Fruit fly (Drosophila melanogaster) whole organism, embryonic: ENCODE measurements around the gene Ugt37D1.

ENCODE experiments used
- Asciz ChIP-seq: fragments of 200-800 bp; sonication (Bioruptor generic); optimal IDR thresholded peaks from 2 replicates; lab custom pipeline; 2017; ENCODE audit warnings: missing biosample characterization, mild to moderate bottlenecking, missing genetic modification characterization, missing genetic modification reagents
- B-H1 ChIP-seq: fragments of 200-800 bp; sonication (Bioruptor generic); IDR thresholded peaks from 3 replicates; pipeline ENCODE4 v1.3.6; 2022; ENCODE audit warnings: missing biosample characterization, missing genetic modification characterization
- CG10147 ChIP-seq: fragments of 200-800 bp; sonication (Bioruptor generic); optimal IDR thresholded peaks from 2 replicates; lab custom pipeline; 2019; ENCODE audit warnings: missing biosample characterization, mild to moderate bottlenecking, missing genetic modification characterization, moderate library complexity
- CG10959 ChIP-seq: fragments of 200-800 bp; sonication (Bioruptor generic); IDR thresholded peaks from 2 replicates; pipeline ENCODE4 v1.3.6; 2022; ENCODE audit warnings: missing biosample characterization, missing genetic modification characterization
- CG13123 ChIP-seq: fragments of 200-800 bp; sonication (Bioruptor generic); optimal IDR thresholded peaks from 2 replicates; lab custom pipeline; 2016; ENCODE audit warnings: missing biosample characterization, missing genetic modification characterization
- CG13296 ChIP-seq: fragments of 200-800 bp; sonication (Bioruptor generic); optimal IDR thresholded peaks from 3 replicates; lab custom pipeline; 2018; ENCODE audit warnings: missing biosample characterization, mild to moderate bottlenecking, missing genetic modification characterization
- CG14965 ChIP-seq: fragments of 200-800 bp; sonication (Bioruptor generic); optimal IDR thresholded peaks from 2 replicates; lab custom pipeline; 2016; ENCODE audit warnings: missing biosample characterization, missing genetic modification characterization, borderline replicate concordance
- CG15269 ChIP-seq: fragments of 200-800 bp; sonication (Bioruptor generic); optimal IDR thresholded peaks from 2 replicates; lab custom pipeline; 2018; ENCODE audit warnings: missing biosample characterization, mild to moderate bottlenecking, missing genetic modification characterization, moderate library complexity
- CG16813 ChIP-seq: fragments of 200-800 bp; sonication (Bioruptor generic); IDR thresholded peaks from 3 replicates; pipeline ENCODE4 v1.3.6; 2022; ENCODE audit warnings: missing biosample characterization, missing genetic modification characterization; ENCODE audit not compliant: partially characterized antibody
- CG2116 ChIP-seq: fragments of 200-800 bp; sonication (Bioruptor generic); optimal IDR thresholded peaks from 3 replicates; lab custom pipeline; 2018; ENCODE audit warnings: missing biosample characterization, mild to moderate bottlenecking, missing genetic modification characterization
- CG30020 ChIP-seq: fragments of 200-800 bp; optimal IDR thresholded peaks from 2 replicates; lab custom pipeline; 2019; ENCODE audit warnings: missing biosample characterization, mild to moderate bottlenecking, missing genetic modification characterization, moderate library complexity
- CG32532 ChIP-seq: fragments of 200-800 bp; sonication (Bioruptor generic); IDR thresholded peaks from 2 replicates; pipeline ENCODE4 v1.3.6; 2022; ENCODE audit warnings: missing biosample characterization, missing genetic modification characterization
- CG3838 ChIP-seq: fragments of 200-800 bp; sonication (Bioruptor generic); optimal IDR thresholded peaks from 3 replicates; lab custom pipeline; 2016; ENCODE audit warnings: missing biosample characterization, missing genetic modification characterization
- CG4854 ChIP-seq: fragments of 200-800 bp; sonication (Bioruptor generic); optimal IDR thresholded peaks from 2 replicates; lab custom pipeline; 2016; ENCODE audit warnings: missing biosample characterization, missing genetic modification characterization, inconsistent platforms
- CG8359 ChIP-seq: fragments of 200-800 bp; sonication (Bioruptor generic); optimal IDR thresholded peaks from 2 replicates; lab custom pipeline; 2017; ENCODE audit warnings: missing biosample characterization, mild to moderate bottlenecking, missing genetic modification characterization, borderline replicate concordance
- CG9727 ChIP-seq: fragments of 200-800 bp; sonication (Bioruptor generic); optimal IDR thresholded peaks from 3 replicates; lab custom pipeline; 2017; ENCODE audit warnings: missing biosample characterization, mild to moderate bottlenecking, missing genetic modification characterization
- Dbx ChIP-seq: fragments of 200-800 bp; sonication (Bioruptor generic); IDR thresholded peaks from 3 replicates; pipeline ENCODE4 v1.3.6; 2022; ENCODE audit warnings: missing biosample characterization, missing genetic modification characterization
- Dip3 ChIP-seq: fragments of 200-800 bp; sonication (Bioruptor generic); optimal IDR thresholded peaks from 3 replicates; lab custom pipeline; 2016; ENCODE audit warnings: missing biosample characterization, missing genetic modification characterization
- Fer3 ChIP-seq: fragments of 200-800 bp; sonication (Bioruptor generic); optimal IDR thresholded peaks from 2 replicates; lab custom pipeline; 2018; ENCODE audit warnings: missing biosample characterization, mild to moderate bottlenecking, missing genetic modification characterization, moderate library complexity
- HLH4C ChIP-seq: fragments of 200-800 bp; sonication (Bioruptor generic); IDR thresholded peaks from 3 replicates; pipeline ENCODE4 v1.3.6; 2022; ENCODE audit warnings: missing biosample characterization, missing genetic modification characterization; ENCODE audit not compliant: partially characterized antibody
- Hmr ChIP-seq: fragments of 200-800 bp; sonication (Bioruptor generic); optimal IDR thresholded peaks from 3 replicates; lab custom pipeline; 2017; ENCODE audit warnings: mild to moderate bottlenecking, missing biosample characterization, missing genetic modification reagents, missing genetic modification characterization
- Side ChIP-seq: fragments of 200-800 bp; sonication (Bioruptor generic); optimal IDR thresholded peaks from 2 replicates; lab custom pipeline; 2016; ENCODE audit warnings: missing biosample characterization, missing genetic modification characterization
- Sox100B ChIP-seq: fragments of 200-800 bp; sonication (Bioruptor generic); optimal IDR thresholded peaks from 3 replicates; lab custom pipeline; 2018; ENCODE audit warnings: missing biosample characterization, mild to moderate bottlenecking, missing genetic modification characterization
- Ssrp ChIP-seq: fragments of 200-800 bp; sonication (Bioruptor generic); optimal IDR thresholded peaks from 2 replicates; lab custom pipeline; 2018; ENCODE audit warnings: missing biosample characterization, mild to moderate bottlenecking, missing genetic modification characterization, moderate library complexity
- Tbp ChIP-seq: fragments of >200 bp; optimal IDR thresholded peaks from 2 replicates; lab custom pipeline; 2018; ENCODE audit warnings: missing biosample characterization, missing genetic modification characterization
- chinmo ChIP-seq: fragments of 200-800 bp; sonication (Bioruptor generic); IDR thresholded peaks from 4 replicates; pipeline ENCODE4 v1.3.6; 2022; ENCODE audit warnings: missing biosample characterization, missing genetic modification characterization; ENCODE audit not compliant: partially characterized antibody
- chn ChIP-seq: fragments of 200-800 bp; sonication (Bioruptor generic); optimal IDR thresholded peaks from 2 replicates; lab custom pipeline; 2016; ENCODE audit warnings: missing biosample characterization, missing genetic modification characterization
- ci ChIP-seq: fragments of 200-800 bp; sonication (Bioruptor generic); IDR thresholded peaks from 3 replicates; pipeline ENCODE4 v1.3.6; 2022; ENCODE audit warnings: missing biosample characterization, missing genetic modification characterization
- dm ChIP-seq: fragments of 200-800 bp; sonication (Bioruptor generic); optimal IDR thresholded peaks from 3 replicates; lab custom pipeline; 2016; ENCODE audit warnings: missing biosample characterization, missing genetic modification characterization
- en ChIP-seq: fragments of 200-800 bp; sonication (Bioruptor generic); optimal IDR thresholded peaks from 2 replicates; lab custom pipeline; 2016; ENCODE audit warnings: missing biosample characterization, missing genetic modification characterization
- eve ChIP-seq, 2 experiments: fragments of >200 bp; optimal IDR thresholded peaks; 2 replicates each; lab custom pipeline; 2017; ENCODE audit warnings: missing biosample characterization in 2 of 2, missing genetic modification characterization in 2 of 2
- her ChIP-seq: fragments of 200-800 bp; sonication (Bioruptor generic); optimal IDR thresholded peaks from 2 replicates; lab custom pipeline; 2016; ENCODE audit warnings: missing biosample characterization, missing genetic modification characterization
- lab ChIP-seq: fragments of 200-800 bp; sonication (Bioruptor generic); optimal IDR thresholded peaks from 3 replicates; lab custom pipeline; 2017; ENCODE audit warnings: missing biosample characterization, missing genetic modification characterization, mild to moderate bottlenecking, moderate library complexity, missing genetic modification reagents
- mld ChIP-seq: fragments of 200-800 bp; sonication (Bioruptor generic); IDR thresholded peaks from 3 replicates; pipeline ENCODE4 v1.3.6; 2022; ENCODE audit warnings: missing biosample characterization, missing genetic modification characterization; ENCODE audit not compliant: partially characterized antibody
- nerfin-1 ChIP-seq: fragments of 200-800 bp; sonication (Bioruptor generic); optimal IDR thresholded peaks from 3 replicates; lab custom pipeline; 2019; ENCODE audit warnings: missing biosample characterization, mild to moderate bottlenecking, missing genetic modification characterization, moderate library complexity
- oc ChIP-seq: fragments of 200-800 bp; sonication (Bioruptor generic); optimal IDR thresholded peaks from 2 replicates; lab custom pipeline; 2018; ENCODE audit warnings: missing biosample characterization, mild to moderate bottlenecking, missing genetic modification characterization, moderate library complexity
- p53 ChIP-seq: fragments of 200-800 bp; sonication (Bioruptor generic); optimal IDR thresholded peaks from 2 replicates; lab custom pipeline; 2016; ENCODE audit warnings: missing biosample characterization, missing genetic modification characterization
- pan ChIP-seq, 4 experiments: fragments of >200 bp in 3 of 4; fragments of 200-800 bp in 1 of 4; sonication (Bioruptor generic) in 1 of 4; optimal IDR thresholded peaks in 3 of 4; IDR thresholded peaks in 1 of 4; 2 replicates each; pipeline versions ENCODE4 v1.3.6 to Lab custom; 2017 to 2022; ENCODE audit warnings: missing biosample characterization in 2 of 4, missing genetic modification characterization in 2 of 4, mixed read lengths in 1 of 4
- pita ChIP-seq: fragments of 200-800 bp; sonication (Bioruptor generic); optimal IDR thresholded peaks from 2 replicates; lab custom pipeline; 2017; ENCODE audit warnings: missing biosample characterization, mild to moderate bottlenecking, missing genetic modification characterization
- pnt ChIP-seq: fragments of 200-800 bp; sonication (Bioruptor generic); optimal IDR thresholded peaks from 3 replicates; lab custom pipeline; 2016; ENCODE audit warnings: missing biosample characterization, missing genetic modification characterization
- pum ChIP-seq: fragments of 200-800 bp; sonication (Bioruptor generic); optimal IDR thresholded peaks from 2 replicates; lab custom pipeline; 2016; ENCODE audit warnings: missing biosample characterization, missing genetic modification characterization
- slbo ChIP-seq: fragments of 200-800 bp; sonication (Bioruptor generic); IDR thresholded peaks from 2 replicates; pipeline ENCODE4 v1.3.6; 2022; ENCODE audit warnings: missing biosample characterization, missing genetic modification characterization
- ssp ChIP-seq: fragments of 200-800 bp; sonication (Bioruptor generic); IDR thresholded peaks from 2 replicates; pipeline ENCODE4 v1.3.6; 2022; ENCODE audit warnings: missing biosample characterization, missing genetic modification characterization
- sug ChIP-seq: fragments of 200-800 bp; optimal IDR thresholded peaks from 2 replicates; lab custom pipeline; 2019; ENCODE audit warnings: missing biosample characterization, mild to moderate bottlenecking, missing genetic modification characterization, moderate library complexity
- tio ChIP-seq: fragments of 200-800 bp; sonication (Bioruptor generic); optimal IDR thresholded peaks from 2 replicates; lab custom pipeline; 2017; ENCODE audit warnings: missing biosample characterization, missing genetic modification characterization, inconsistent platforms
- unc-4 ChIP-seq: fragments of 200-800 bp; sonication (Bioruptor generic); IDR thresholded peaks from 2 replicates; pipeline ENCODE4 v1.3.6; 2022; ENCODE audit warnings: missing biosample characterization, missing genetic modification characterization; ENCODE audit not compliant: partially characterized antibody
- zfh2 ChIP-seq: fragments of 200-800 bp; sonication (Bioruptor generic); optimal IDR thresholded peaks from 2 replicates; lab custom pipeline; 2016; ENCODE audit warnings: missing biosample characterization, missing genetic modification characterization

The Ugt37D1 gene

dm6 chr2L:16815989-16816749 is 17.3 kb downstream of the Ugt37D1 start, which contains the start of gene mdy (continued):
- TF ChIP-seq pan (optimal IDR thresholded peaks at IDR 0.05; lab: Kevin White, UChicago) (no peak), pan (GFP tag; optimal IDR thresholded peaks at IDR 0.05 in 1 of 2, IDR thresholded peaks at IDR 0.05 in 1 of 2) (peak in 1 of 2 experiments; percentile 50), eve (GFP tag; optimal IDR thresholded peaks at IDR 0.05; lab: Kevin White, UChicago) (peak in 1 of 2 experiments; percentile 45), pnt (GFP tag; lab: Kevin White, UChicago) (peak; percentile 49), CG15269 (tag; lab: Kevin White, UChicago) (peak; percentile 45), Asciz (GFP tag; lab: Kevin White, UChicago) (no peak), CG13123 (GFP tag; lab: Kevin White, UChicago) (peak; percentile 13), tio (GFP tag; lab: Kevin White, UChicago) (peak; percentile 41), pita (GFP tag; lab: Kevin White, UChicago) (peak; percentile 1), sug (tag; lab: Kevin White, UChicago) (peak; percentile 29), CG2116 (GFP tag; lab: Kevin White, UChicago) (peak; percentile 74), CG8359 (GFP tag; lab: Kevin White, UChicago) (no peak), zfh2 (GFP tag; lab: Kevin White, UChicago) (peak; percentile 41), Tbp (GFP tag; lab: Kevin White, UChicago) (peak; percentile 4), chinmo (GFP tag; lab: Robert Waterston, UW) (0 out of 4 replicates have a peak, but pooled peaks have one; percentile 34), slbo (GFP tag; lab: Robert Waterston, UW) (peak; percentile 67), ci (GFP tag; lab: Robert Waterston, UW) (peak; percentile 66), Hmr (peak; percentile 58), p53 (GFP tag; lab: Kevin White, UChicago) (no peak), lab (GFP tag; lab: Kevin White, UChicago) (peak; percentile 44), Dip3 (peak; percentile 0), HLH4C (GFP tag; lab: Robert Waterston, UW) (peak; percentile 73), Ssrp (tag; lab: Kevin White, UChicago) (peak; percentile 32), CG10959 (GFP tag; lab: Robert Waterston, UW) (peak; percentile 26; the same call in 1 of the 2 replicates), Fer3 (tag; lab: Kevin White, UChicago) (peak; percentile 18), en (GFP tag; lab: Kevin White, UChicago) (no peak), CG4854 (GFP tag; lab: Kevin White, UChicago) (no peak), CG14965 (no peak), oc (no peak), chn (GFP tag; lab: Kevin White, UChicago) (peak; percentile 26), dm (GFP tag; lab: Kevin White, UChicago) (no peak), CG9727 (GFP tag; lab: Kevin White, UChicago) (peak; percentile 54), B-H1 (GFP tag; lab: Robert Waterston, UW) (no peak), CG30020 (tag; lab: Kevin White, UChicago) (no peak), CG32532 (GFP tag; lab: Robert Waterston, UW) (peak; percentile 79), ssp (GFP tag; lab: Robert Waterston, UW) (peak; percentile 55; the same call in 1 of the 2 replicates), Dbx (GFP tag; lab: Robert Waterston, UW) (peak; percentile 49; the same call in 1 of the 3 replicates), nerfin-1 (tag; lab: Kevin White, UChicago) (no peak), CG16813 (GFP tag; lab: Robert Waterston, UW) (peak; percentile 52; the same call in 2 of the 3 replicates), her (GFP tag; lab: Kevin White, UChicago) (peak; percentile 39), pum (GFP tag; lab: Kevin White, UChicago) (peak; percentile 2), mld (GFP tag; lab: Robert Waterston, UW) (0 out of 3 replicates have a peak, but pooled peaks have one; percentile 25), CG13296 (GFP tag; lab: Kevin White, UChicago) (no peak), CG10147 (GFP tag; lab: Kevin White, UChicago) (no peak), unc-4 (GFP tag; lab: Robert Waterston, UW) (peak; percentile 55; the same call in 1 of the 2 replicates), Side (GFP tag; lab: Kevin White, UChicago) (peak; percentile 5), CG3838 (GFP tag; lab: Kevin White, UChicago) (no peak), Sox100B (no peak)
